Fruit fly (Drosophila melanogaster) whole organism, embryonic: ENCODE data around the gene CG2533.

Experiments
- Ada2b ChIP-seq: fragments of 200-800 bp; sonication (Bioruptor generic); IDR thresholded peaks from 2 replicates; pipeline ENCODE4 v1.3.6; 2022; ENCODE audit warnings: missing biosample characterization, missing genetic modification characterization
- Blimp-1 ChIP-seq: fragments of 200-800 bp; sonication (Bioruptor generic); optimal IDR thresholded peaks from 3 replicates; lab custom pipeline; 2018; ENCODE audit warnings: missing biosample characterization, missing genetic modification characterization, mild to moderate bottlenecking, moderate library complexity, missing genetic modification reagents
- CG10366 ChIP-seq: fragments of 200-800 bp; sonication (Bioruptor generic); IDR thresholded peaks from 2 replicates; pipeline ENCODE4 v1.3.6; 2022; ENCODE audit warnings: missing biosample characterization, missing genetic modification characterization
- CG12155 ChIP-seq: fragments of 200-800 bp; sonication (Bioruptor generic); optimal IDR thresholded peaks from 3 replicates; lab custom pipeline; 2016; ENCODE audit warnings: missing biosample characterization, missing genetic modification characterization
- CG12299 ChIP-seq: fragments of 200-800 bp; sonication (Bioruptor generic); optimal IDR thresholded peaks from 2 replicates; lab custom pipeline; 2018; ENCODE audit warnings: missing biosample characterization, mild to moderate bottlenecking, missing genetic modification characterization
- CG14710 ChIP-seq: fragments of 200-800 bp; sonication (Bioruptor generic); optimal IDR thresholded peaks from 3 replicates; lab custom pipeline; 2019; ENCODE audit warnings: missing biosample characterization, mild to moderate bottlenecking, missing genetic modification characterization, moderate library complexity
- CG14965 ChIP-seq: fragments of 200-800 bp; sonication (Bioruptor generic); optimal IDR thresholded peaks from 2 replicates; lab custom pipeline; 2016; ENCODE audit warnings: missing biosample characterization, missing genetic modification characterization, borderline replicate concordance
- CG16779 ChIP-seq: fragments of 200-800 bp; sonication (Bioruptor generic); IDR thresholded peaks from 2 replicates; pipeline ENCODE4 v1.3.6; 2022; ENCODE audit warnings: missing biosample characterization, missing genetic modification characterization
- CG16815 ChIP-seq: fragments of 200-800 bp; sonication (Bioruptor generic); optimal IDR thresholded peaks from 3 replicates; lab custom pipeline; 2017; ENCODE audit warnings: missing biosample characterization, mild to moderate bottlenecking, missing genetic modification characterization
- CG17361 ChIP-seq: fragments of 200-800 bp; sonication (Bioruptor generic); IDR thresholded peaks from 3 replicates; pipeline ENCODE4 v1.3.6; 2022; ENCODE audit warnings: missing biosample characterization, missing genetic modification characterization
- CG17912 ChIP-seq: fragments of 200-800 bp; sonication (Bioruptor generic); optimal IDR thresholded peaks from 2 replicates; lab custom pipeline; 2018; ENCODE audit warnings: missing biosample characterization, mild to moderate bottlenecking, missing genetic modification characterization
- CG7357 ChIP-seq: fragments of 200-800 bp; sonication (Bioruptor generic); IDR thresholded peaks from 3 replicates; pipeline ENCODE4 v1.3.6; 2022; ENCODE audit warnings: missing biosample characterization, missing genetic modification characterization
- CG8944 ChIP-seq: fragments of 200-800 bp; sonication (Bioruptor generic); optimal IDR thresholded peaks from 3 replicates; lab custom pipeline; 2016; ENCODE audit warnings: missing biosample characterization, missing genetic modification characterization
- CG9797 ChIP-seq: fragments of 200-800 bp; sonication (Bioruptor generic); optimal IDR thresholded peaks from 3 replicates; lab custom pipeline; 2018; ENCODE audit warnings: missing biosample characterization, mild to moderate bottlenecking, missing genetic modification characterization
- CG9932 ChIP-seq: fragments of 200-800 bp; sonication (Bioruptor generic); IDR thresholded peaks from 2 replicates; pipeline ENCODE4 v1.3.6; 2022; ENCODE audit warnings: missing biosample characterization, missing genetic modification characterization
- CTCF ChIP-seq: fragments of 200-800 bp; sonication (Bioruptor generic); optimal IDR thresholded peaks from 2 replicates; lab custom pipeline; 2017; ENCODE audit warnings: missing biosample characterization, mild to moderate bottlenecking, missing genetic modification characterization, moderate library complexity
- Doc3 ChIP-seq: fragments of 200-800 bp; sonication (Bioruptor generic); IDR thresholded peaks from 3 replicates; pipeline ENCODE4 v1.3.6; 2022; ENCODE audit warnings: missing biosample characterization, missing genetic modification characterization; ENCODE audit not compliant: partially characterized antibody
- Elba2 ChIP-seq: fragments of 200-800 bp; sonication (Bioruptor generic); optimal IDR thresholded peaks from 3 replicates; lab custom pipeline; 2016; ENCODE audit warnings: missing biosample characterization, missing genetic modification characterization
- Fer2 ChIP-seq: fragments of 200-800 bp; sonication (Bioruptor generic); optimal IDR thresholded peaks from 2 replicates; lab custom pipeline; 2018; ENCODE audit warnings: missing biosample characterization, mild to moderate bottlenecking, missing genetic modification characterization, moderate library complexity
- GATAe ChIP-seq: fragments of 200-800 bp; sonication (Bioruptor generic); conservative IDR thresholded peaks from 2 replicates; pipeline ENCODE4 v1.3.6; 2022; ENCODE audit warnings: missing biosample characterization, missing genetic modification characterization
- HLHmδ ChIP-seq: fragments of 200-800 bp; sonication (Bioruptor generic); optimal IDR thresholded peaks from 2 replicates; lab custom pipeline; 2018; ENCODE audit warnings: missing biosample characterization, mild to moderate bottlenecking, missing genetic modification characterization, moderate library complexity
- NK7.1 ChIP-seq: fragments of 200-800 bp; sonication (Bioruptor generic); optimal IDR thresholded peaks from 3 replicates; lab custom pipeline; 2016; ENCODE audit warnings: missing biosample characterization, missing genetic modification characterization
- Pdp1 ChIP-seq, 2 experiments: fragments of 200-800 bp; sonication (Bioruptor generic); optimal IDR thresholded peaks; 3 replicates each; lab custom pipeline; 2016; ENCODE audit warnings: missing biosample characterization in 2 of 2, missing genetic modification characterization in 2 of 2, mild to moderate bottlenecking in 1 of 2, moderate library complexity in 1 of 2
- Poxn ChIP-seq: fragments of 200-800 bp; sonication (Bioruptor generic); IDR thresholded peaks from 2 replicates; pipeline ENCODE4 v1.3.6; 2022; ENCODE audit warnings: missing biosample characterization, missing genetic modification characterization
- Ptx1 ChIP-seq: fragments of 200-800 bp; sonication (Bioruptor generic); IDR thresholded peaks from 2 replicates; pipeline ENCODE4 v1.3.6; 2022; ENCODE audit warnings: missing biosample characterization, missing genetic modification characterization
- Side ChIP-seq: fragments of 200-800 bp; sonication (Bioruptor generic); optimal IDR thresholded peaks from 2 replicates; lab custom pipeline; 2016; ENCODE audit warnings: missing biosample characterization, missing genetic modification characterization
- al ChIP-seq: fragments of 200-800 bp; sonication (Bioruptor generic); IDR thresholded peaks from 2 replicates; pipeline ENCODE4 v1.3.6; 2022; ENCODE audit warnings: missing biosample characterization, missing genetic modification characterization
- ara ChIP-seq: fragments of 200-800 bp; sonication (Bioruptor generic); IDR thresholded peaks from 2 replicates; pipeline ENCODE4 v1.3.6; 2022; ENCODE audit warnings: missing biosample characterization, missing genetic modification characterization
- cato ChIP-seq: fragments of 200-800 bp; sonication (Bioruptor generic); optimal IDR thresholded peaks from 2 replicates; lab custom pipeline; 2016; ENCODE audit warnings: missing biosample characterization, missing genetic modification characterization, borderline replicate concordance
- da ChIP-seq: fragments of 200-800 bp; sonication (Bioruptor generic); optimal IDR thresholded peaks from 2 replicates; lab custom pipeline; 2016; ENCODE audit warnings: missing biosample characterization, missing genetic modification characterization
- disco-r ChIP-seq: fragments of 200-800 bp; sonication (Bioruptor generic); optimal IDR thresholded peaks from 2 replicates; lab custom pipeline; 2016; ENCODE audit warnings: missing biosample characterization, missing genetic modification characterization
- fd64A ChIP-seq: fragments of 200-800 bp; sonication (Bioruptor generic); optimal IDR thresholded peaks from 3 replicates; lab custom pipeline; 2018; ENCODE audit warnings: missing biosample characterization, mild to moderate bottlenecking, missing genetic modification characterization
- fd96Cb ChIP-seq: fragments of 200-800 bp; sonication (Bioruptor generic); optimal IDR thresholded peaks from 2 replicates; lab custom pipeline; 2018; ENCODE audit warnings: missing biosample characterization, mild to moderate bottlenecking, missing genetic modification characterization, moderate library complexity
- hbn ChIP-seq: fragments of 200-800 bp; sonication (Bioruptor generic); IDR thresholded peaks from 2 replicates; pipeline ENCODE4 v1.3.6; 2022; ENCODE audit warnings: missing biosample characterization, missing genetic modification characterization; ENCODE audit not compliant: partially characterized antibody
- inv ChIP-seq: fragments of 200-800 bp; sonication (Bioruptor generic); IDR thresholded peaks from 2 replicates; pipeline ENCODE4 v1.3.6; 2022; ENCODE audit warnings: missing biosample characterization, missing genetic modification characterization; ENCODE audit not compliant: partially characterized antibody
- jumu ChIP-seq: fragments of 200-800 bp; sonication (Bioruptor generic); optimal IDR thresholded peaks from 3 replicates; lab custom pipeline; 2016; ENCODE audit warnings: missing biosample characterization, missing genetic modification characterization
- ken ChIP-seq: fragments of 200-800 bp; sonication (Bioruptor generic); IDR thresholded peaks from 3 replicates; pipeline ENCODE4 v1.3.6; 2022; ENCODE audit warnings: missing biosample characterization, missing genetic modification characterization
- lov ChIP-seq, 2 experiments: fragments of 200-800 bp in 1 of 2; fragments of >200 bp in 1 of 2; sonication (Bioruptor generic) in 1 of 2; IDR thresholded peaks in 1 of 2; optimal IDR thresholded peaks in 1 of 2; 2 replicates in 1 of 2; 3 replicates in 1 of 2; pipeline versions ENCODE4 v1.3.6 to Lab custom; 2017 to 2022; ENCODE audit warnings: missing biosample characterization in 1 of 2, missing genetic modification characterization in 1 of 2
- nmo ChIP-seq: fragments of 200-800 bp; sonication (Bioruptor generic); optimal IDR thresholded peaks from 2 replicates; lab custom pipeline; 2018; ENCODE audit warnings: missing biosample characterization, mild to moderate bottlenecking, missing genetic modification characterization, moderate library complexity
- psq ChIP-seq: fragments of 200-800 bp; sonication (Bioruptor generic); optimal IDR thresholded peaks from 2 replicates; lab custom pipeline; 2017; ENCODE audit warnings: missing biosample characterization, missing genetic modification characterization
- repo ChIP-seq: fragments of 200-800 bp; sonication (Bioruptor generic); optimal IDR thresholded peaks from 2 replicates; lab custom pipeline; 2016; ENCODE audit warnings: missing biosample characterization, missing genetic modification characterization
- ro ChIP-seq: fragments of 200-800 bp; sonication (Bioruptor generic); IDR thresholded peaks from 2 replicates; pipeline ENCODE4 v1.3.6; 2022; ENCODE audit warnings: missing biosample characterization, missing genetic modification characterization
- sd ChIP-seq: fragments of 200-800 bp; sonication (Bioruptor generic); optimal IDR thresholded peaks from 3 replicates; lab custom pipeline; 2018; ENCODE audit warnings: missing biosample characterization, mild to moderate bottlenecking, missing genetic modification characterization, moderate library complexity
- slp2 ChIP-seq: fragments of 200-800 bp; sonication (Bioruptor generic); optimal IDR thresholded peaks from 2 replicates; lab custom pipeline; 2016; ENCODE audit warnings: missing biosample characterization, missing genetic modification characterization
- tll ChIP-seq, 2 experiments: fragments of 200-800 bp in 1 of 2; fragments of >200 bp in 1 of 2; sonication (Bioruptor generic) in 1 of 2; optimal IDR thresholded peaks; 2 replicates each; lab custom pipeline; 2017 to 2019; ENCODE audit warnings: missing biosample characterization in 2 of 2, missing genetic modification characterization in 2 of 2, mild to moderate bottlenecking in 1 of 2, moderate library complexity in 1 of 2
- tup ChIP-seq: fragments of 200-800 bp; sonication (Bioruptor generic); optimal IDR thresholded peaks from 2 replicates; lab custom pipeline; 2016; ENCODE audit warnings: missing biosample characterization, mild to moderate bottlenecking, missing genetic modification characterization, moderate library complexity
- unpg ChIP-seq: fragments of 200-800 bp; sonication (Bioruptor generic); optimal IDR thresholded peaks from 3 replicates; lab custom pipeline; 2018; ENCODE audit warnings: missing biosample characterization, mild to moderate bottlenecking, missing genetic modification characterization, moderate library complexity
- vvl ChIP-seq: fragments of 200-800 bp; sonication (Bioruptor generic); IDR thresholded peaks from 2 replicates; pipeline ENCODE4 v1.3.6; 2022; ENCODE audit warnings: missing biosample characterization, missing genetic modification characterization

CG2533 gene

DNA sequence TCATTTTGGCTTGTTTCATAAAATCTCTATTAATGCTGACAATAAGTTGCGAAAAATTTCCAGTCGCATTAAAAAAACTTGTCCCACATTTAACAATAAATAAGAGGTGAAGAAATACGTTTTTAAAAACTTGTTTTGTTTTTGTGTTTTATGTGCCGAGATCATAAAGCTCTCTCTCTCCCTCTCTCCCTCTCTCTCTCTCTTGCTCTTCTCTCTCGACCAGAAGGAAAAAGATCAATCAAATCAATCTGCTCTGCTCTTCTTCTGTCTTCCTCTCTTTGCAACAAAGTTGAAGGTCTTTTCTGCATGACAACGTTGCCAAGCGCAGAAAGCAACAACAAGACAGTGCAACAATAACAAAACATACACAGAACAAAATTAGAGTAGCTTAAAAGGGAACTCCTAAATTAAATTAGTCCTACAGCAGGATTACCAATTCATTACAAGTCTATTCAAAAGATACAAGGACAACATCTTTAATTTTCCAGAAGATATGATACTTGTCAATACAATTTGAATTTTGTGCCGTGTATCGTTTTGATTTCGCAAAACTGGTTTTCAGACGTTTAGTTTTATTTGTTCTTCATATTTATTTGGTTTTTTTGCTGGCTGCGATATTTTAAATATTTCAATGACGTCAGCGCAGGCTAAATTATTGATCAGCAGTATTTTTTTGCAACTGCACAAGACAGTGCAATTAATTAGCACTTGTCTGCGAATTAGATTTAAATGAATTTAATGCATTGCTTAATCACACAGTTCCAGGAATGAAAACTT lies 18.8 kb upstream of the CG2533 start (continued):
- peak; percentile 45; the same call in 1 of the 3 replicates for TF ChIP-seq ken (GFP tag; lab: Robert Waterston, UW)
- TF ChIP-seq NK7.1 (GFP tag; lab: Kevin White, UChicago), result peak; percentile 70
- 0 out of 3 replicates have a peak, but pooled peaks have one; percentile 28 for TF ChIP-seq CG7357 (GFP tag; lab: Robert Waterston, UW)
- TF ChIP-seq Ada2b (GFP tag; lab: Robert Waterston, UW), result peak; percentile 87
- no peak for TF ChIP-seq tup (GFP tag; lab: Kevin White, UChicago)
- peak; percentile 4 for TF ChIP-seq CG16815
- TF ChIP-seq Doc3 (GFP tag; lab: Robert Waterston, UW), result no peak
- no peak for TF ChIP-seq CG14965 (GFP tag; lab: Kevin White, UChicago)
- TF ChIP-seq CG12299 (tag; lab: Kevin White, UChicago), result peak; percentile 45
- TF ChIP-seq ara (GFP tag; lab: Robert Waterston, UW), result peak; percentile 35; the same call in 1 of the 2 replicates
- peak; percentile 24; the same call in 1 of the 2 replicates for TF ChIP-seq Poxn (GFP tag; lab: Robert Waterston, UW)
- peak; percentile 77 for TF ChIP-seq unpg (GFP tag; lab: Kevin White, UChicago)
- peak; percentile 2 for TF ChIP-seq CG14710 (tag; lab: Kevin White, UChicago)
- no peak for TF ChIP-seq lov (optimal IDR thresholded peaks at IDR 0.05; lab: Kevin White, UChicago)
- TF ChIP-seq lov (GFP tag; IDR thresholded peaks at IDR 0.05; lab: Robert Waterston, UW), result no peak
- peak; percentile 43 for TF ChIP-seq repo (GFP tag; lab: Kevin White, UChicago)
- TF ChIP-seq Elba2, result no peak
- no peak for TF ChIP-seq tll (GFP tag; optimal IDR thresholded peaks at IDR 0.05; lab: Kevin White, UChicago)
- no peak for TF ChIP-seq GATAe (GFP tag; lab: Robert Waterston, UW)
- peak; percentile 50 for TF ChIP-seq Blimp-1
- peak; percentile 36 for TF ChIP-seq cato
- TF ChIP-seq inv (GFP tag; lab: Robert Waterston, UW), result no peak
- TF ChIP-seq slp2 (GFP tag; lab: Kevin White, UChicago), result peak; percentile 60
- no peak for TF ChIP-seq fd64A (GFP tag; lab: Kevin White, UChicago)
- peak; percentile 19 for TF ChIP-seq disco-r (GFP tag; lab: Kevin White, UChicago)
- no peak for TF ChIP-seq CG9797 (GFP tag; lab: Kevin White, UChicago)
- TF ChIP-seq HLHmδ, result no peak
- TF ChIP-seq Side (GFP tag; lab: Kevin White, UChicago), result no peak
- no peak for TF ChIP-seq psq (GFP tag; lab: Kevin White, UChicago)
- peak; percentile 82 for TF ChIP-seq vvl (GFP tag; lab: Robert Waterston, UW)
- TF ChIP-seq Pdp1 (GFP tag; optimal IDR thresholded peaks at IDR 0.05; lab: Kevin White, UChicago), result peak in 1 of 2 experiments; percentile 72
- TF ChIP-seq ro (GFP tag; lab: Robert Waterston, UW), result no peak
- peak; percentile 60; the same call in 1 of the 2 replicates for TF ChIP-seq CG16779 (GFP tag; lab: Robert Waterston, UW)
- TF ChIP-seq al (GFP tag; lab: Robert Waterston, UW), result peak; percentile 67
- TF ChIP-seq nmo (GFP tag; lab: Kevin White, UChicago), result peak; percentile 62
- TF ChIP-seq CTCF, result peak; percentile 16
- TF ChIP-seq CG17361 (GFP tag; lab: Robert Waterston, UW), result peak; percentile 65; the same call in 2 of the 3 replicates
- TF ChIP-seq sd (tag; lab: Kevin White, UChicago), result peak; percentile 8
- TF ChIP-seq CG12155 (GFP tag; lab: Kevin White, UChicago), result peak; percentile 65
- TF ChIP-seq Ptx1 (GFP tag; lab: Robert Waterston, UW), result peak; percentile 83
- no peak for TF ChIP-seq CG17912 (GFP tag; lab: Kevin White, UChicago)
- TF ChIP-seq jumu (GFP tag; lab: Kevin White, UChicago), result no peak
- peak; percentile 87 for TF ChIP-seq CG9932
- TF ChIP-seq hbn (GFP tag; lab: Robert Waterston, UW), result no peak
- peak; percentile 61 for TF ChIP-seq CG8944 (GFP tag; lab: Kevin White, UChicago)
- TF ChIP-seq da (GFP tag; lab: Kevin White, UChicago), result no peak
- peak; percentile 67 for TF ChIP-seq fd96Cb (tag; lab: Kevin White, UChicago)
- peak; percentile 49 for TF ChIP-seq Fer2 (tag; lab: Kevin White, UChicago)
- peak; percentile 76 for TF ChIP-seq CG10366 (GFP tag; lab: Robert Waterston, UW)
